Worm (Caenorhabditis elegans) whole organism, young adult: ENCODE data around the gene pdk-1.

Source experiments
- K12H6.12 ChIP-seq: fragments of 200-800 bp; sonication (Bioruptor generic); optimal IDR thresholded peaks from 2 replicates; lab custom pipeline; 2018; ENCODE audit warnings: mild to moderate bottlenecking, missing genetic modification characterization, missing compliant biosample characterization
- akir-1 ChIP-seq: fragments of 200-800 bp; sonication (Bioruptor generic); optimal IDR thresholded peaks from 2 replicates; lab custom pipeline; 2018; ENCODE audit warnings: mild to moderate bottlenecking, missing genetic modification characterization, moderate library complexity, missing compliant biosample characterization
- ama-1 ChIP-seq, 3 experiments: fragments of 150-350 bp in 1 of 3; sonication (generic microtip) in 2 of 3; optimal IDR thresholded peaks; 2 replicates each; lab custom pipeline; 2014 to 2018; ENCODE audit warnings: missing biosample characterization in 2 of 3, missing genetic modification characterization in 2 of 3, missing genetic modification reagents in 2 of 3
- egrh-3 ChIP-seq: fragments of 200-800 bp; sonication (Bioruptor generic); IDR thresholded peaks from 2 replicates; pipeline ENCODE4 v1.3.6; 2022; ENCODE audit warnings: missing genetic modification reagents, missing genetic modification characterization, missing compliant biosample characterization
- ets-4 ChIP-seq: fragments of 200-800 bp; sonication (Bioruptor generic); optimal IDR thresholded peaks from 2 replicates; lab custom pipeline; 2018; ENCODE audit warnings: mild to moderate bottlenecking, missing genetic modification characterization, missing compliant biosample characterization
- hlh-12 ChIP-seq: sonication (generic microtip); optimal IDR thresholded peaks from 2 replicates; lab custom pipeline; 2016; ENCODE audit warnings: missing genetic modification characterization, missing compliant biosample characterization
- lin-54 ChIP-seq: fragments of 200-800 bp; sonication (Bioruptor generic); optimal IDR thresholded peaks from 2 replicates; lab custom pipeline; 2018; ENCODE audit warnings: mild to moderate bottlenecking, missing genetic modification characterization, missing compliant biosample characterization
- nfyb-1 ChIP-seq: fragments of 200-800 bp; sonication (Bioruptor generic); IDR thresholded peaks from 2 replicates; pipeline ENCODE4 v1.3.6; 2022; ENCODE audit warnings: missing genetic modification reagents, missing genetic modification characterization, missing compliant biosample characterization
- repo-1 ChIP-seq: sonication (generic microtip); optimal IDR thresholded peaks from 2 replicates; lab custom pipeline; 2017; ENCODE audit warnings: mild to moderate bottlenecking, missing genetic modification characterization, missing compliant biosample characterization
- snpc-4 ChIP-seq, 5 experiments: fragments of 150-350 bp in 1 of 5; sonication (generic microtip) in 4 of 5; optimal IDR thresholded peaks; 2 replicates each; lab custom pipeline; 2014 to 2018; ENCODE audit warnings: missing genetic modification characterization in 5 of 5, missing biosample characterization in 3 of 5, antibody characterized with exemption in 2 of 5, mild to moderate bottlenecking in 2 of 5, missing compliant biosample characterization in 2 of 5, missing genotype in 2 of 5, moderate library complexity in 2 of 5, missing genetic modification reagents in 1 of 5
- unc-62 ChIP-seq: fragments of 150-350 bp; optimal IDR thresholded peaks from 2 replicates; lab custom pipeline; 2014; ENCODE audit warnings: missing biosample characterization, missing genetic modification reagents, missing genetic modification characterization

DNA sequence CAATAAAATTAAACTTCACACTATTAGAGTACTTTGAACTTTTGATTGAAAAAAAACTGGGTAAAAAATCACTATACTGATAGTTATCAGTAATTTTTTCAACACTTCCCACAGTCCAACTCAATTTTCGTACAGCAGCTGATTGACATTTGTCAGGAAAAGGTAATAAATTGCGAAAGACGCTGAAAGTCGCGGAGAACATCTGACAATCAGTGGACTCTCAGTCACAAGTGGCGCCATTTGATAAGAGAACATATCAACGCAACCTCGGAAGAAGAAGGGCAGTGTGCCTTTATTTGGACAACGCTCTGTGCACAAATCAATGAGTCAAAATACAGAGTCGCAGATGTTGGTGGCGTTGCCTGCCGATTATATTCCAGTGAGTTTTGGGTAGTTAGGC lies 48.6 kb upstream of the pdk-1 start, which contains the start of gene C52B11.5:
- TF ChIP-seq K12H6.12 (tag; lab: Kevin White, UChicago): no peak
- no peak for TF ChIP-seq lin-54 (GFP tag; lab: Kevin White, UChicago)
- TF ChIP-seq ets-4 (GFP tag; lab: Kevin White, UChicago): peak; percentile 72
- no peak for TF ChIP-seq akir-1 (GFP tag; lab: Kevin White, UChicago)
- TF ChIP-seq nfyb-1 (GFP tag; lab: Robert Waterston, UW): 0 out of 2 replicates have a peak, but pooled peaks have one; percentile 36
- peak; percentile 79 for TF ChIP-seq unc-62
- TF ChIP-seq hlh-12: no peak
- TF ChIP-seq snpc-4 (GFP tag; optimal IDR thresholded peaks at IDR 0.05; lab: Kevin White, UChicago): no peak
- TF ChIP-seq snpc-4 (tag; optimal IDR thresholded peaks at IDR 0.05; lab: Kevin White, UChicago): peak in 1 of 4 experiments; percentile 13
- no peak for TF ChIP-seq egrh-3 (GFP tag; lab: Robert Waterston, UW)
- no peak for TF ChIP-seq repo-1 (tag; lab: Kevin White, UChicago)
- no peak for TF ChIP-seq ama-1 (optimal IDR thresholded peaks at IDR 0.05; lab: Kevin White, UChicago)
- TF ChIP-seq ama-1 (GFP tag; optimal IDR thresholded peaks at IDR 0.05; lab: Kevin White, UChicago): no peak
